Worm (Caenorhabditis elegans): ENCODE results near the gene mans-3.

DNA sequence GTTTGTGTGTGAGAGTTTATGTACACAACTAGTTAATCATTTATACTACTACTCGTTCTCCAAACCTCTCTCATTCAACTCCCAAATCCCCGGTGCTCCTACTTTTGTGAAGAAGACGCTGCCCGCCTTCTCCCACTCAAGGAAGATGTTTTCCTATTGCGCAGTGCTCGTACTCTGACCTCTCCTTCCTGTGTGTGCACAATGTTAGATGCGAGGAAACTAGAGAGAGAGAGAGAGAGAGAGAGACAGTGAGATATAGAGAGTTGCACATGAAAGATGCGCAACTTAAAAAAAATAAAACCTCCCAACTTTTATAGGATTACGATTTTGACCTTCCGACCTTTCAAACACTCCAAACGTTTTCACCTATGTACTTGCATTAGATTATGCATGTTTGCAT lies 45.3 kb downstream of the mans-3 start:
- TF ChIP-seq ama-1 (optimal IDR thresholded peaks at IDR 0.05) (no peak), flt-1 (GFP tag; IDR thresholded peaks at IDR 0.05) (no peak), ceh-36 (tag; optimal IDR thresholded peaks at IDR 0.05) (no peak), tbx-11 (GFP tag; IDR thresholded peaks at IDR 0.05) (no peak), scrt-1 (GFP tag; IDR thresholded peaks at IDR 0.05) (no peak), ets-7 (tag; optimal IDR thresholded peaks at IDR 0.05) (no peak), hnd-1 (tag; optimal IDR thresholded peaks at IDR 0.05) (no peak), tra-4 (tag; optimal IDR thresholded peaks at IDR 0.05) (no peak)

Data from whole organism, early embryonic.